Worm (Caenorhabditis elegans) whole organism, midembryonic: Measurements from ENCODE around the gene D2024.5.
"Not testable (repeated sequence)": the region's sequence is repeated elsewhere in the genome, so short reads cannot be mapped to it uniquely, and the experiment has no call there.

Source experiments
- T22C8.4 ChIP-seq: fragments of 200-800 bp; sonication (Bioruptor generic); IDR thresholded peaks from 2 replicates; pipeline ENCODE4 v1.3.6; 2022; ENCODE audit warnings: missing genetic modification characterization, missing compliant biosample characterization
- cog-1 ChIP-seq: sonication (generic microtip); optimal IDR thresholded peaks from 2 replicates; lab custom pipeline; 2016; ENCODE audit warnings: missing genetic modification characterization, missing compliant biosample characterization
- flt-1 ChIP-seq: fragments of 200-800 bp; sonication (Bioruptor generic); IDR thresholded peaks from 2 replicates; pipeline ENCODE4 v1.3.6; 2022; ENCODE audit warnings: missing genetic modification characterization, missing compliant biosample characterization
- klf-2 ChIP-seq: fragments of 200-800 bp; sonication (Bioruptor generic); conservative IDR thresholded peaks from 2 replicates; pipeline ENCODE4 v1.3.6; 2022; ENCODE audit warnings: missing genetic modification reagents, missing genetic modification characterization, missing compliant biosample characterization
- med-1 ChIP-seq: sonication (generic microtip); optimal IDR thresholded peaks from 2 replicates; lab custom pipeline; 2017; ENCODE audit warnings: missing genetic modification characterization, mild to moderate bottlenecking, missing compliant biosample characterization, antibody characterized with exemption, missing genetic modification reagents; ENCODE audit not compliant: insufficient read depth
- ref-1 ChIP-seq: fragments of 200-800 bp; sonication (Bioruptor generic); conservative IDR thresholded peaks from 2 replicates; pipeline ENCODE4 v1.3.6; 2022; ENCODE audit warnings: missing genetic modification reagents, missing genetic modification characterization, missing compliant biosample characterization
- tab-1 ChIP-seq: fragments of 200-800 bp; sonication (Bioruptor generic); IDR thresholded peaks from 2 replicates; pipeline ENCODE4 v1.3.6; 2022; ENCODE audit warnings: missing genetic modification characterization, missing compliant biosample characterization
- ztf-23 ChIP-seq: fragments of 200-800 bp; sonication (Bioruptor generic); IDR thresholded peaks from 2 replicates; pipeline ENCODE4 v1.3.6; 2022; ENCODE audit warnings: missing genetic modification reagents, missing genetic modification characterization, missing compliant biosample characterization
- ztf-29 ChIP-seq: fragments of 200-800 bp; sonication (Bioruptor generic); IDR thresholded peaks from 2 replicates; pipeline ENCODE4 v1.3.6; 2022; ENCODE audit warnings: missing genetic modification reagents, missing genetic modification characterization, missing compliant biosample characterization

D2024.5 gene

DNA sequence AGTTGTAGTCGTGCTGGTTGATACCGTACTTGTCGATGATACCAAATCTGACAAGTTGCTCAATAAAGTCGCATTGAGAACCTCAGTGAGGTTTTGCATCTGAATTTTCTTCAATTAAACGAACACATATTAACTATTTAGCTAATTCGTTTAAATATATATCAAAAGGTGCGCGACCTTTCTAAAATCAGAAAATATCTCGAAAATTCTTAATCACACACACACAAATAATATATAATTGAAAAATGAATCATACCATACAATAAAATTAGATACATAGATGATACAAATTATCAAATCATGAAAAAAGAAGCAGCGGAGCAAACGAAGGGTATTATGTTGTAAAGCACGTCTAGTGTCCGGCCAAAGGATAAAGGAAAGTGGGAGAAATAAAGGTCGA, at the start of gene D2024.5:
TSS of gene D2024.5 (minus strand) at position 101 of the 400 bp plus-strand sequence.
- TF ChIP-seq T22C8.4 (GFP tag; lab: Robert Waterston, UW) (no peak), ztf-29 (GFP tag; lab: Robert Waterston, UW) (no peak), cog-1 (tag; lab: Kevin White, UChicago) (no peak), klf-2 (GFP tag; lab: Robert Waterston, UW) (no peak), ztf-23 (GFP tag; lab: Robert Waterston, UW) (no peak), tab-1 (no peak), ref-1 (GFP tag; lab: Robert Waterston, UW) (no peak), flt-1 (GFP tag; lab: Robert Waterston, UW) (no peak), med-1 (GFP tag; lab: Kevin White, UChicago) (no peak)

DNA sequence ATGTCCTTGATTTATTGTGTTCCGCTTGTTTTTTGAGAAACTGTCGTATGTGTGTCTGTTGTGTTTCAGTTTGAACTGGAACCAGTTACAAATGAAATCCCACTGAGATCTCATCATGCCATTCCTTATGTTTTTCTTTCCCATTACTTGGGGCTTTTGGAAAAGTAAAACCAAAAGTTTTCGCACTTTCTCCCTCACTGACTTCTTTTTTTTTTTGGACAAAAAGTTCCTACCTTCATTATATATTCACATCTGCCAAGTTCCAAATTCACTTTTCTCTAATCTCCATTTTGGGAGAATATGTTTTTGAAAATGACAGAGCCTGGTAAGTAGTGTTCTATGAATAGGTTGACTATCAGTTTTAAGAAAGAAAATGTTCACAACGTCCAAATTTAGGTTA, 48.6 kb upstream of the D2024.5 start, which contains the start of gene C06E4.2:
TSS of gene C06E4.2 (plus strand) at position 301 of the 400 bp plus-strand sequence.
- TF ChIP-seq tab-1, result no peak
- TF ChIP-seq med-1 (GFP tag; lab: Kevin White, UChicago), result no peak
- no peak for TF ChIP-seq ref-1 (GFP tag; lab: Robert Waterston, UW)
- no peak for TF ChIP-seq flt-1 (GFP tag; lab: Robert Waterston, UW)
- TF ChIP-seq cog-1 (tag; lab: Kevin White, UChicago), result no peak
- TF ChIP-seq klf-2 (GFP tag; lab: Robert Waterston, UW), result no peak
- TF ChIP-seq ztf-29 (GFP tag; lab: Robert Waterston, UW), result no peak
- TF ChIP-seq T22C8.4 (GFP tag; lab: Robert Waterston, UW), result no peak
- TF ChIP-seq ztf-23 (GFP tag; lab: Robert Waterston, UW), result no peak

DNA sequence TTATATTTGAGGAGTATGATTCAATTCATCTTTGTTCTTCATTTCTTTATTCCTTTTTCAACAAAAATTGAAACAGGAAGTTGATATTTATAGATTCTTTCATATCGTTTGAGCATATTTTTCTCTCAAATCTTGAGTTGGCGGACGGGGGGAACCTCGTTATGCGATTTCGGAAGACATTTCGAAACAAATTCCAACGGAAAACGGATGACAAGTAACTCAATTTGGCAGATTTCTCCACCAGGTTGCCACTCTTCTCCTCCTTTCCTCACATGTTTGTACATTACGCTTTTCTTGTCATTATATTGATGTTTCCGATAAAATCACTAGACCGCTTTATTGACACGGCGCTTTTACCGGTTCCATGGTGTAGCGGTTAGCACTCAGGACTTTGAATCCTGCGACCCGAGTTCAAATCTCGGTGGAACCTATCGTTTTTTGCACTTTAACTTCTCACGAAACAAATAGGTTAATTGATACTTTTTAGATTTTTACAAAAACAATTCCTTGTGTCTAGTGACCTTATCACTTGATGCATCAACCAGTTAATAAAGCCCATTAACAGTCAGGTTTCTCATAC, 47.0 kb upstream of the D2024.5 start:
- TF ChIP-seq ztf-23 (GFP tag; lab: Robert Waterston, UW) (no peak), klf-2 (GFP tag; lab: Robert Waterston, UW) (no peak), ztf-29 (GFP tag; lab: Robert Waterston, UW) (no peak), flt-1 (GFP tag; lab: Robert Waterston, UW) (no peak), cog-1 (tag; lab: Kevin White, UChicago) (no peak), tab-1 (no peak), ref-1 (GFP tag; lab: Robert Waterston, UW) (no peak), med-1 (GFP tag; lab: Kevin White, UChicago) (no peak), T22C8.4 (GFP tag; lab: Robert Waterston, UW) (no peak)

DNA sequence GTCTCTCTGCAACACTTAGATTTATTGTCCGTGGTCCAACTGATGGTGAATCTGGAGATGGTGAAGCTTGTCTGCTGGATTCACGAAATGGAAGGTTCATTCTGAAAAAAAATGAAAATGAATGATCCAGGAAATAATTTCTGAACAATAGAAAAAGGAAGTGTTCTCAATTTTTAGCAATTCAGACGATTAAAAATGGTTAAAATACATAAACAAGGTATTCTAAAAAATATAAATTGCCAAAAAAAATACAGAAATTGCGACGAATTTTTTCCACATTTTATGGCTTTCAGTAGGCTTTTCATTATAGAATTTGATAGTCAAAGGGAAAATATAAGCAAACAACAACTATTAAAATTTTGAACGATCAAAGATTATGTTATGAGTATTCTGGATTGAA, 35.0 kb upstream of the D2024.5 start, which contains the start of gene glb-2:
TSS of gene glb-2 (minus strand) at position 101 of the 400 bp plus-strand sequence.
- no peak for TF ChIP-seq ref-1 (GFP tag; lab: Robert Waterston, UW)
- TF ChIP-seq ztf-23 (GFP tag; lab: Robert Waterston, UW), result no peak

DNA sequence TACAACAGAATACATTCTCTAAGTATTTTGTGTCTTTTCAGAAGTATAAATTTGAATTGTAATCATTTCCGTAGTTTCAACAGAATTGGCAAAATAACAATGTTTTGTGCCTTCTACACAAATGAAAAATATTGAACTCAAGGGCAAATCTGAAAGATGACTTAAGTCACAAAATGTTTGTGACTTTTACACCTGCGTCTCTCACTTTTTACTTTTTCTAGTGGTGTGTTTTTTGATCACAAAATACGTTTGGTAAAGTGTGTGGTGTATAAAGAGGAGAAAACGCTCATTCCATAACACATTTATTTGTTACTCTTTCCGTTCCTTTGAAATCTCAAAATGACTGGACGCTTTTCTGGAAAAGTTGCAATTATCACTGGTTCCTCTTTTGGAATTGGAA, 32.5 kb upstream of the D2024.5 start, which contains the start of gene C06E4.3:
TSS of gene C06E4.3 (plus strand) at position 289 of the 400 bp plus-strand sequence.
- TF ChIP-seq cog-1 (tag; lab: Kevin White, UChicago), result no peak
- no peak for TF ChIP-seq ref-1 (GFP tag; lab: Robert Waterston, UW)
- TF ChIP-seq klf-2 (GFP tag; lab: Robert Waterston, UW), result no peak
- no peak for TF ChIP-seq med-1 (GFP tag; lab: Kevin White, UChicago)
- no peak for TF ChIP-seq flt-1 (GFP tag; lab: Robert Waterston, UW)
- TF ChIP-seq tab-1, result no peak
- TF ChIP-seq T22C8.4 (GFP tag; lab: Robert Waterston, UW), result no peak
- no peak for TF ChIP-seq ztf-29 (GFP tag; lab: Robert Waterston, UW)

DNA sequence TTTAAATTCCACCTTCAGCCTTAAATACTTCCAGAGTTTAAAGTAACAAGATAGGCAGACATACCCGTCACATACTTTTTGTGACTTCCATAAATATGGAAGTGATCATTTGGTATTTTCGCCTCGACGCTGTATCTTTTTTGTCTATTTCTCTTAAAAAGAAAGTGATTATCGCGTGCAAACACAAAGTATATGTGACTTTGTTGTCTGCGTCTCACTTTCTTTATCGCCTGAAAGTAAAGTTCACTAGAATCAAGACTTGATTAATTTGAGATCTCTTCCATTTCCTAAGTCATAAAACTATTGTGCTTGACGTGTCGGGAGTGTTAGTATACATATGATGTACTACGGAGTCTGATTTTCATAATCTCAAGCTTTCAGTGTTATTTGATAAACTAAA, 30.1 kb upstream of the D2024.5 start, which contains the start of gene C06E4.6:
TSS of gene C06E4.6 (minus strand) at position 51 of the 400 bp plus-strand sequence.
- TF ChIP-seq ztf-23 (GFP tag; lab: Robert Waterston, UW), result no peak
- no peak for TF ChIP-seq ztf-29 (GFP tag; lab: Robert Waterston, UW)
- no peak for TF ChIP-seq T22C8.4 (GFP tag; lab: Robert Waterston, UW)
- TF ChIP-seq med-1 (GFP tag; lab: Kevin White, UChicago), result no peak
- TF ChIP-seq cog-1 (tag; lab: Kevin White, UChicago), result no peak
- TF ChIP-seq ref-1 (GFP tag; lab: Robert Waterston, UW), result no peak
- TF ChIP-seq flt-1 (GFP tag; lab: Robert Waterston, UW), result no peak
- TF ChIP-seq tab-1, result no peak
- TF ChIP-seq klf-2 (GFP tag; lab: Robert Waterston, UW), result no peak

DNA sequence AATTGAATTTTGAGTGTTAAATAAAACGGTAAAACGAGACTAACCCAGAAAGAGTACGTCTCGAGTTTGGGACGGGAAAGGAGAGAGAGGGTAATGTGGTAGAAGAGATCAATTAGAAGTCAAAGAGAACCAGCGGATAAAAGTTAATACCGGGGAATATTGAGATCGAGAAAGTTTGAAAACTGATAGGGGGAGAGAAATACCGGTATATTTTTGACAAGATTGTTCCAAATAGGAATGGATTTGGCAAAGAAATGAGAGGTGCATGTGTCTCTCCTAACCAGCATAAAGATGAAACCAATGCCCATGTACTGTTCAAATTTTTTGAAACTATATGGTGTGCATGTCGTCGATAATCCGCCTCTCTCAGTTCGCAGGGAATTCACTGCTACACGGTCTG, 26.6 kb upstream of the D2024.5 start, which contains the start of gene C06E4.5:
TSS of gene C06E4.5 (plus strand) at position 301 of the 400 bp plus-strand sequence.
- not testable (repeated sequence) for TF ChIP-seq T22C8.4 (GFP tag; lab: Robert Waterston, UW); flt-1 (GFP tag; lab: Robert Waterston, UW); med-1 (GFP tag; lab: Kevin White, UChicago)

DNA sequence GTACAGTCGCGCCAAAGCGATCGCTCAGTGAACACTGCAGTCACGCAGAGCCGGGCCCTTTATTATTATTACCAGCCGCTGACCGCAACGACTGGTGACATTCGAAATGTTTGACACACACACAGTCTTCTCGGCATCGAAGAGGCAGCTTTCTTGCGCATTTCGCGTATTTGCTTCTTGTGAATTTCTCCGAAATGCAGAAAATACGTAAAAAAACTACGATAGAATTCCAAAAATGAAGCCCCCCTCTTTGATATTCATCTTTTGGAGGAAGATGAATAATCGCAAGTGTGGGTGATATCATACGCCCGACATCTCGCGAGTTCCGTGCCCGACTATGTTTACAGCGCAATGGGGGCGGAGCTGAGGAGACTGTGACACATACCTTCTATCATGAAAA, 25.2 kb upstream of the D2024.5 start:
- TF ChIP-seq tab-1 (no peak), ref-1 (GFP tag; lab: Robert Waterston, UW) (no peak), klf-2 (GFP tag; lab: Robert Waterston, UW) (no peak), cog-1 (tag; lab: Kevin White, UChicago) (no peak), flt-1 (GFP tag; lab: Robert Waterston, UW) (no peak), ztf-23 (GFP tag; lab: Robert Waterston, UW) (no peak), med-1 (GFP tag; lab: Kevin White, UChicago) (no peak), T22C8.4 (GFP tag; lab: Robert Waterston, UW) (no peak), ztf-29 (GFP tag; lab: Robert Waterston, UW) (no peak)

DNA sequence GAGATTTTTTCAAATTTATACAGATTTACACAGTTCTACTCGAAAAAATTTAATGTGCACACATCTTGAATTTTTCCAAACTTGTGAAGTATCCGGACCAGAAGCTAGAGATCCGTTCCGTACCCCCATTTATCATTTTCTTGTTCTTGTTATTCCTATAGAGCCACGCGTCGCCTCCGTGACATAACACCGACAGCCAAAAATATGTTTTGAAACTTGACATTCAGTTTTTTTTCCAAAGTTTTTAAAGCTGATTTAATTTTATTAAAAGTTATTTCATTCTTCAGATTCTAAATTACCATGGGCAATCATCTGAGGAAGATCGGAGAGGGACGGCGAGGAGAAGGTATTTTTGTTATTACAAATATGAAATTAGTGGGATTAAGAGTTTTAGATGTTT, 22.1 kb upstream of the D2024.5 start, which contains the start of gene D2024.18:
TSS of gene D2024.18 (plus strand) at position 301 of the 400 bp plus-strand sequence.
- TF ChIP-seq T22C8.4 (GFP tag; lab: Robert Waterston, UW), result no peak
- no peak for TF ChIP-seq tab-1
- TF ChIP-seq klf-2 (GFP tag; lab: Robert Waterston, UW), result no peak
